Fruit fly (Drosophila melanogaster): ENCODE measurements around the gene ouib.

DNA sequence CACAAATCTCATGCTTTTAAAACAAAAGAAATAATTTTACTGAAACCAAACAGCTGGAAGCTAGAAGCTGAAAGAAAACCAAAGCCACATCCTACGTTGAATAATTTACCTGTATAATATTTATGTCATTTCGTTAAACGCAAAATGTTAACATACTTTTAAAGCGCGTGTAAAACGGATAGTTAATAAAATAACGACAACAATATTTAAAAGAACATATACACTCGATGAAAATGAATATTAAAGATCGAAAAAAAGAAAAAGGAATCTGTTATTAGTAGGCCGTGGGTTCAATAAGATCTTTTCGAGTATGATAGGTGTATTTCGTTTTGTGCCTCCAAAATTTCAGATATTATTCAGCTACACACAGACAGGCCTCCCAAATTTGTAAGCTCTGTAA lies 4.2 kb upstream of the ouib start, which contains the start of gene CG8136:
- TF ChIP-seq CG8478 (optimal IDR thresholded peaks at IDR 0.05) = no peak
- no peak for TF ChIP-seq CTCF (optimal IDR thresholded peaks at IDR 0.05)

All from S2 (cell line).